Worm (Caenorhabditis elegans) whole organism, young adult: ENCODE measurements around the gene F46G10.2.
A peak's percentile ranks its signal among the peaks of the same experiment; 100 is the strongest.

Experiments used
- atf-7 ChIP-seq: sonication (generic microtip); optimal IDR thresholded peaks from 2 replicates; lab custom pipeline; 2017; ENCODE audit warnings: mild to moderate bottlenecking, missing genetic modification characterization, missing compliant biosample characterization
- ceh-40 ChIP-seq: fragments of 200-800 bp; sonication (Bioruptor generic); IDR thresholded peaks from 2 replicates; pipeline ENCODE4 v1.3.6; 2022; ENCODE audit warnings: missing genetic modification characterization, missing compliant biosample characterization

ce11 chrX:13354672-13355407 lies 32.1 kb downstream of the F46G10.2 start:
- peak; percentile 49 for TF ChIP-seq atf-7 (tag; lab: Kevin White, UChicago)
- TF ChIP-seq ceh-40 = no peak
